Worm (Caenorhabditis elegans) whole organism, L2 larva: ENCODE results near the gene citk-2.
A peak's percentile ranks its signal among the peaks of the same experiment; 100 is the strongest.

Experiments used
- C34F6.9 ChIP-seq: fragments of 150-350 bp; optimal IDR thresholded peaks from 2 replicates; lab custom pipeline; 2014; ENCODE audit warnings: missing biosample characterization, missing genetic modification characterization
- F13H6.1 ChIP-seq: sonication (generic microtip); optimal IDR thresholded peaks from 2 replicates; lab custom pipeline; 2016; ENCODE audit warnings: missing genetic modification characterization, missing compliant biosample characterization
- Y55F3AM.14 ChIP-seq: fragments of 200-800 bp; sonication (Bioruptor generic); optimal IDR thresholded peaks from 2 replicates; lab custom pipeline; 2018; ENCODE audit warnings: mild to moderate bottlenecking, missing genetic modification characterization, missing compliant biosample characterization
- ZK546.5 ChIP-seq: sonication (generic microtip); optimal IDR thresholded peaks from 2 replicates; lab custom pipeline; 2017; ENCODE audit warnings: missing biosample characterization, missing genetic modification characterization
- alr-1 ChIP-seq: fragments of 150-350 bp; optimal IDR thresholded peaks from 2 replicates; lab custom pipeline; 2014; ENCODE audit warnings: missing biosample characterization, missing genetic modification characterization
- aly-2 ChIP-seq: fragments of 150-350 bp; optimal IDR thresholded peaks from 2 replicates; lab custom pipeline; 2014; ENCODE audit warnings: missing biosample characterization, missing genetic modification characterization
- ama-1 ChIP-seq: fragments of 150-350 bp; optimal IDR thresholded peaks from 2 replicates; lab custom pipeline; 2018; ENCODE audit warnings: inconsistent platforms
- blmp-1 ChIP-seq: sonication (generic microtip); optimal IDR thresholded peaks from 2 replicates; lab custom pipeline; 2017; ENCODE audit warnings: missing genetic modification characterization, mild to moderate bottlenecking, missing compliant biosample characterization, antibody characterized with exemption, moderate library complexity; ENCODE audit not compliant: insufficient read depth
- ceh-16 ChIP-seq: fragments of 150-350 bp; optimal IDR thresholded peaks from 2 replicates; lab custom pipeline; 2014; ENCODE audit warnings: missing biosample characterization, missing genetic modification characterization
- ceh-82 ChIP-seq: fragments of 150-350 bp; optimal IDR thresholded peaks from 2 replicates; lab custom pipeline; 2014; ENCODE audit warnings: missing biosample characterization, missing genetic modification characterization
- dmd-4 ChIP-seq: sonication (generic microtip); optimal IDR thresholded peaks from 2 replicates; lab custom pipeline; 2017; ENCODE audit warnings: missing biosample characterization, missing genetic modification characterization
- egl-27 ChIP-seq: sonication (generic microtip); optimal IDR thresholded peaks from 3 replicates; lab custom pipeline; 2017; ENCODE audit warnings: missing biosample characterization, missing genetic modification reagents, missing genetic modification characterization
- elt-1 ChIP-seq: fragments of 150-350 bp; optimal IDR thresholded peaks from 2 replicates; lab custom pipeline; 2014; ENCODE audit warnings: missing biosample characterization, missing genetic modification characterization
- elt-3 ChIP-seq: sonication (generic microtip); optimal IDR thresholded peaks from 2 replicates; lab custom pipeline; 2017; ENCODE audit warnings: missing biosample characterization, missing genetic modification characterization
- fos-1 ChIP-seq: fragments of 150-350 bp; optimal IDR thresholded peaks from 2 replicates; lab custom pipeline; 2014; ENCODE audit warnings: missing biosample characterization, missing genetic modification characterization
- lsy-2 ChIP-seq, 2 experiments: fragments of 150-350 bp in 1 of 2; sonication (generic microtip) in 1 of 2; optimal IDR thresholded peaks; 2 replicates each; lab custom pipeline; 2014 to 2017; ENCODE audit warnings: missing biosample characterization in 2 of 2, missing genetic modification characterization in 2 of 2
- mbf-1 ChIP-seq: sonication (generic microtip); optimal IDR thresholded peaks from 2 replicates; lab custom pipeline; 2017; ENCODE audit warnings: missing biosample characterization, missing genetic modification characterization
- mdl-1 ChIP-seq, 2 experiments: fragments of 150-350 bp in 1 of 2; sonication (generic microtip) in 1 of 2; optimal IDR thresholded peaks; 2 replicates each; lab custom pipeline; 2017; ENCODE audit warnings: missing biosample characterization in 2 of 2, missing genetic modification characterization in 2 of 2
- nhr-11 ChIP-seq: fragments of 150-350 bp; optimal IDR thresholded peaks from 2 replicates; lab custom pipeline; 2014; ENCODE audit warnings: missing biosample characterization, missing genetic modification characterization
- nhr-12 ChIP-seq: fragments of 150-350 bp; optimal IDR thresholded peaks from 2 replicates; lab custom pipeline; 2014; ENCODE audit warnings: missing biosample characterization, missing genetic modification characterization
- nhr-129 ChIP-seq: fragments of 150-350 bp; optimal IDR thresholded peaks from 2 replicates; lab custom pipeline; 2014; ENCODE audit warnings: missing biosample characterization, missing genetic modification characterization
- nhr-23 ChIP-seq: fragments of 150-350 bp; optimal IDR thresholded peaks from 2 replicates; lab custom pipeline; 2014; ENCODE audit warnings: missing biosample characterization, missing genetic modification reagents, missing genetic modification characterization
- nhr-237 ChIP-seq: fragments of 150-350 bp; optimal IDR thresholded peaks from 2 replicates; lab custom pipeline; 2014; ENCODE audit warnings: missing biosample characterization, missing genetic modification characterization
- nhr-6 ChIP-seq: fragments of 150-350 bp; optimal IDR thresholded peaks from 2 replicates; lab custom pipeline; 2014; ENCODE audit warnings: missing biosample characterization, missing genetic modification characterization
- nhr-77 ChIP-seq: fragments of 150-350 bp; optimal IDR thresholded peaks from 2 replicates; lab custom pipeline; 2014; ENCODE audit warnings: missing biosample characterization, missing genetic modification characterization
- peb-1 ChIP-seq: fragments of 150-350 bp; optimal IDR thresholded peaks from 2 replicates; lab custom pipeline; 2014; ENCODE audit warnings: missing biosample characterization, missing genetic modification characterization
- skn-1 ChIP-seq: sonication (generic microtip); optimal IDR thresholded peaks from 2 replicates; lab custom pipeline; 2017; ENCODE audit warnings: missing biosample characterization, missing genetic modification characterization
- sma-9 ChIP-seq, 2 experiments: fragments of 150-350 bp in 1 of 2; sonication (generic microtip) in 1 of 2; optimal IDR thresholded peaks; 2 replicates each; lab custom pipeline; 2014 to 2016; ENCODE audit warnings: missing genetic modification characterization in 2 of 2, mild to moderate bottlenecking in 1 of 2, missing biosample characterization in 1 of 2, missing compliant biosample characterization in 1 of 2, missing genetic modification reagents in 1 of 2, moderate library complexity in 1 of 2
- snpc-4 ChIP-seq: fragments of 150-350 bp; optimal IDR thresholded peaks from 2 replicates; lab custom pipeline; 2014; ENCODE audit warnings: missing biosample characterization, missing genetic modification characterization
- unc-55 ChIP-seq: fragments of 150-350 bp; sonication (generic microtip); optimal IDR thresholded peaks from 3 replicates; lab custom pipeline; 2014; ENCODE audit warnings: missing biosample characterization, missing genetic modification reagents, missing genetic modification characterization
- unc-62 ChIP-seq: fragments of 150-350 bp; optimal IDR thresholded peaks from 2 replicates; lab custom pipeline; 2014; ENCODE audit warnings: missing biosample characterization, missing genetic modification reagents, missing genetic modification characterization
- zag-1 ChIP-seq: fragments of 150-350 bp; optimal IDR thresholded peaks from 2 replicates; lab custom pipeline; 2014; ENCODE audit warnings: missing biosample characterization, missing genetic modification characterization
- ztf-11 ChIP-seq: sonication (generic microtip); optimal IDR thresholded peaks from 2 replicates; lab custom pipeline; 2017; ENCODE audit warnings: missing biosample characterization, missing genetic modification characterization

citk-2 gene

ce11 chrII:5049249-5049648 is 49.9 kb downstream of the citk-2 start (continued):
- no peak for TF ChIP-seq elt-3 (tag; lab: Kevin White, UChicago)
- no peak for TF ChIP-seq zag-1
- TF ChIP-seq elt-1 = no peak
- TF ChIP-seq nhr-237 (tag; lab: Kevin White, UChicago) = no peak
- no peak for TF ChIP-seq Y55F3AM.14 (GFP tag; lab: Kevin White, UChicago)
- TF ChIP-seq nhr-23 (tag; lab: Kevin White, UChicago) = no peak
- TF ChIP-seq dmd-4 (tag; lab: Kevin White, UChicago) = no peak
- TF ChIP-seq blmp-1 (tag; lab: Kevin White, UChicago) = peak; percentile 22
- no peak for TF ChIP-seq nhr-77 (tag; lab: Kevin White, UChicago)
- no peak for TF ChIP-seq ama-1 (lab: Kevin White, UChicago)
- TF ChIP-seq nhr-6 (tag; lab: Kevin White, UChicago) = peak; percentile 4
- peak; percentile 19 for TF ChIP-seq sma-9 (GFP tag; optimal IDR thresholded peaks at IDR 0.05; lab: Kevin White, UChicago)
- no peak for TF ChIP-seq sma-9 (tag; optimal IDR thresholded peaks at IDR 0.05; lab: Kevin White, UChicago)
- TF ChIP-seq mdl-1 (tag; optimal IDR thresholded peaks at IDR 0.05; lab: Kevin White, UChicago) = no peak
- no peak for TF ChIP-seq snpc-4
- TF ChIP-seq nhr-12 = no peak
- no peak for TF ChIP-seq alr-1 (tag; lab: Kevin White, UChicago)
- no peak for TF ChIP-seq ceh-16 (tag; lab: Kevin White, UChicago)
- no peak for TF ChIP-seq fos-1 (tag; lab: Kevin White, UChicago)
- no peak for TF ChIP-seq aly-2 (tag; lab: Kevin White, UChicago)

DNA sequence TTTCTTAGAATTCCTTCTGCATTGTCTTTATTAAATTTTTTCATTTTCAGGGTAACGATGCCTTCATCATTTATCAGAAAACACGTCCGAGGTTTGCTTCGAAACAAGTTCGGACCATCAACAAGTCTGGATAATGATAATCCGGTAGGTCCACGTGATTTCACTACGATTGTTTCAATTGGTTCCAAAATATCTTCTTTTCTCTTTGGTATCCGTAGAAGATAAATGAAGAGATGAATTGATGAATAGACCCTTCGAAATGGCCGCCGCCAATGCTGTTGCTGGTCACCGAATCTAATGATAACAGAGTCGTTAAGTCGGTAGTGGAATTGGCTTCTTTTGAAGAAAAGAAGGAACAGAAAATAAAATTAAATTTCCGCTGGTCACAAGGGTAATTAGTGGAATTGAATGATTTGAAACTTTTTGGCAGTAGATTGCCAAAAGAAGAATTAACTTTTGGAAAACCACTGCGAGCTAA is 50.6 kb downstream of the citk-2 start, which contains the start of gene F33G12.6:
F33G12.6 (plus strand) TSS at position 51 of the 478 bp plus-strand sequence.
- TF ChIP-seq alr-1 (tag; lab: Kevin White, UChicago) = no peak
- TF ChIP-seq ceh-82 (tag; lab: Kevin White, UChicago) = no peak
- TF ChIP-seq F13H6.1 = no peak
- TF ChIP-seq ama-1 (lab: Kevin White, UChicago) = no peak
- no peak for TF ChIP-seq egl-27
- no peak for TF ChIP-seq C34F6.9
- TF ChIP-seq lsy-2 (tag; optimal IDR thresholded peaks at IDR 0.05; lab: Kevin White, UChicago) = peak in 1 of 2 experiments; percentile 31
- no peak for TF ChIP-seq unc-62 (GFP tag; lab: Kevin White, UChicago)
- TF ChIP-seq nhr-11 (tag; lab: Kevin White, UChicago) = no peak
- no peak for TF ChIP-seq skn-1 (tag; lab: Kevin White, UChicago)
- TF ChIP-seq Y55F3AM.14 (GFP tag; lab: Kevin White, UChicago) = no peak
- TF ChIP-seq nhr-129 = peak; percentile 28
- TF ChIP-seq nhr-77 (tag; lab: Kevin White, UChicago) = no peak
- no peak for TF ChIP-seq nhr-6 (tag; lab: Kevin White, UChicago)
- TF ChIP-seq blmp-1 (tag; lab: Kevin White, UChicago) = no peak

ce11 chrII:5050776-5051175 is 51.5 kb downstream of the citk-2 start:
- TF ChIP-seq elt-1 = no peak
- TF ChIP-seq ztf-11 (tag; lab: Kevin White, UChicago) = no peak
- no peak for TF ChIP-seq peb-1 (tag; lab: Kevin White, UChicago)
- no peak for TF ChIP-seq unc-55 (GFP tag; lab: Kevin White, UChicago)
- no peak for TF ChIP-seq mbf-1
- no peak for TF ChIP-seq ceh-16 (tag; lab: Kevin White, UChicago)
- TF ChIP-seq C34F6.9 = no peak
- TF ChIP-seq elt-3 (tag; lab: Kevin White, UChicago) = no peak
- TF ChIP-seq sma-9 (GFP tag; optimal IDR thresholded peaks at IDR 0.05; lab: Kevin White, UChicago) = no peak
- TF ChIP-seq sma-9 (tag; optimal IDR thresholded peaks at IDR 0.05; lab: Kevin White, UChicago) = no peak
- TF ChIP-seq unc-62 (GFP tag; lab: Kevin White, UChicago) = no peak
- TF ChIP-seq ZK546.5 = no peak
- TF ChIP-seq dmd-4 (tag; lab: Kevin White, UChicago) = no peak
